Worm (Caenorhabditis elegans) whole organism, early embryonic: ENCODE data around the gene lelo-3.

ENCODE experiments used
- B0310.2 ChIP-seq: sonication (generic microtip); optimal IDR thresholded peaks from 2 replicates; lab custom pipeline; 2016; ENCODE audit warnings: mild to moderate bottlenecking, missing genetic modification characterization, missing compliant biosample characterization
- F13C5.2 ChIP-seq: sonication (generic microtip); optimal IDR thresholded peaks from 2 replicates; lab custom pipeline; 2017; ENCODE audit warnings: mild to moderate bottlenecking, missing genetic modification characterization, inconsistent platforms, missing compliant biosample characterization
- ama-1 ChIP-seq: fragments of 150-350 bp; optimal IDR thresholded peaks from 2 replicates; lab custom pipeline; 2014
- ceh-13 ChIP-seq: fragments of 200-800 bp; sonication (Bioruptor generic); optimal IDR thresholded peaks from 2 replicates; lab custom pipeline; 2018; ENCODE audit warnings: mild to moderate bottlenecking, missing genetic modification characterization, missing compliant biosample characterization
- ets-7 ChIP-seq: sonication (generic microtip); optimal IDR thresholded peaks from 2 replicates; lab custom pipeline; 2016; ENCODE audit warnings: missing genotype, missing genetic modification characterization, missing compliant biosample characterization
- flt-1 ChIP-seq: fragments of 200-800 bp; sonication (Bioruptor generic); IDR thresholded peaks from 2 replicates; pipeline ENCODE4 v1.3.6; 2022; ENCODE audit warnings: missing genetic modification characterization, missing compliant biosample characterization
- hmbx-1 ChIP-seq: sonication (generic microtip); optimal IDR thresholded peaks from 2 replicates; lab custom pipeline; 2016; ENCODE audit warnings: mild to moderate bottlenecking, missing genetic modification characterization, missing compliant biosample characterization
- scrt-1 ChIP-seq: fragments of 200-800 bp; sonication (Bioruptor generic); IDR thresholded peaks from 2 replicates; pipeline ENCODE4 v1.3.6; 2022; ENCODE audit warnings: missing genetic modification characterization, missing compliant biosample characterization
- sea-1 ChIP-seq: fragments of 200-800 bp; sonication (Bioruptor generic); conservative IDR thresholded peaks from 2 replicates; pipeline ENCODE4 v1.3.6; 2022; ENCODE audit warnings: missing genetic modification characterization, missing compliant biosample characterization
- tbx-37 ChIP-seq: fragments of 200-800 bp; sonication (Bioruptor generic); conservative IDR thresholded peaks from 2 replicates; pipeline ENCODE4 v1.3.6; 2022; ENCODE audit warnings: missing genetic modification reagents, missing genetic modification characterization, missing compliant biosample characterization

ce11 chrX:6040435-6041093 is 18.2 kb upstream of the lelo-3 start:
- TF ChIP-seq sea-1 (GFP tag; lab: Robert Waterston, UW) (no peak), ama-1 (lab: Kevin White, UChicago) (no peak), hmbx-1 (tag; lab: Kevin White, UChicago) (no peak), flt-1 (GFP tag; lab: Robert Waterston, UW) (no peak), ets-7 (tag; lab: Kevin White, UChicago) (no peak), B0310.2 (no peak), scrt-1 (GFP tag; lab: Robert Waterston, UW) (no peak), tbx-37 (GFP tag; lab: Robert Waterston, UW) (no peak), F13C5.2 (tag; lab: Kevin White, UChicago) (no peak), ceh-13 (GFP tag; lab: Kevin White, UChicago) (no peak)
